Worm (Caenorhabditis elegans): ENCODE measurements around the gene cyp-31A3.

cyp-31A3 gene

ce11 chrIV:4745422-4745821 is 15.4 kb upstream of the cyp-31A3 start, which contains the start of gene timm-17B.1:
timm-17B.1 (minus strand) TSS chrIV:4745492.
- TF ChIP-seq ztf-4 (tag; optimal IDR thresholded peaks at IDR 0.05) (no peak), nhr-11 (tag; optimal IDR thresholded peaks at IDR 0.05) (no peak), F13H6.1 (tag; optimal IDR thresholded peaks at IDR 0.05) (peak; percentile 35), egl-27 (tag; optimal IDR thresholded peaks at IDR 0.05) (no peak), sma-9 (GFP tag; optimal IDR thresholded peaks at IDR 0.05) (peak; percentile 60), sma-9 (tag; optimal IDR thresholded peaks at IDR 0.05) (no peak), blmp-1 (tag; optimal IDR thresholded peaks at IDR 0.05; ENCODE audit: insufficient read depth) (no peak), unc-39 (tag; optimal IDR thresholded peaks at IDR 0.05) (no peak), ceh-16 (tag; optimal IDR thresholded peaks at IDR 0.05) (peak; percentile 36), unc-62 (GFP tag; optimal IDR thresholded peaks at IDR 0.05) (no peak), sem-4 (tag; optimal IDR thresholded peaks at IDR 0.05) (no peak), gmeb-1 (tag; optimal IDR thresholded peaks at IDR 0.05) (peak; percentile 84), lin-13 (GFP tag; optimal IDR thresholded peaks at IDR 0.05) (peak; percentile 60), aly-2 (tag; optimal IDR thresholded peaks at IDR 0.05) (no peak), nhr-77 (tag; optimal IDR thresholded peaks at IDR 0.05) (no peak), ZK546.5 (tag; optimal IDR thresholded peaks at IDR 0.05) (no peak), peb-1 (tag; optimal IDR thresholded peaks at IDR 0.05) (no peak), Y55F3AM.14 (GFP tag; optimal IDR thresholded peaks at IDR 0.05) (no peak), crh-2 (tag; optimal IDR thresholded peaks at IDR 0.05) (peak; percentile 74), lsy-2 (tag; optimal IDR thresholded peaks at IDR 0.05) (peak; percentile 93 to 96), nhr-21 (tag; optimal IDR thresholded peaks at IDR 0.05) (peak; percentile 43), sma-3 (GFP tag; optimal IDR thresholded peaks at IDR 0.05) (peak; percentile 49), dmd-4 (tag; optimal IDR thresholded peaks at IDR 0.05) (peak; percentile 2), fos-1 (tag; optimal IDR thresholded peaks at IDR 0.05) (no peak), mbf-1 (tag; optimal IDR thresholded peaks at IDR 0.05) (no peak), mab-5 (tag; optimal IDR thresholded peaks at IDR 0.05) (peak; percentile 78), lin-39 (tag; optimal IDR thresholded peaks at IDR 0.05) (no peak), nhr-237 (tag; optimal IDR thresholded peaks at IDR 0.05) (no peak), snpc-4 (tag; optimal IDR thresholded peaks at IDR 0.05) (peak; percentile 13), nhr-23 (tag; optimal IDR thresholded peaks at IDR 0.05) (no peak), unc-55 (GFP tag; optimal IDR thresholded peaks at IDR 0.05) (peak; percentile 82), alr-1 (tag; optimal IDR thresholded peaks at IDR 0.05) (no peak), lin-11 (tag; optimal IDR thresholded peaks at IDR 0.05) (no peak), zag-1 (tag; optimal IDR thresholded peaks at IDR 0.05) (no peak), mdl-1 (tag; optimal IDR thresholded peaks at IDR 0.05) (peak in 1 of 2 experiments; percentile 9), ceh-82 (tag; optimal IDR thresholded peaks at IDR 0.05) (no peak), nhr-10 (tag; optimal IDR thresholded peaks at IDR 0.05) (no peak), C34F6.9 (tag; optimal IDR thresholded peaks at IDR 0.05) (peak; percentile 93), skn-1 (tag; optimal IDR thresholded peaks at IDR 0.05) (no peak), elt-3 (tag; optimal IDR thresholded peaks at IDR 0.05) (no peak), nhr-25 (tag; optimal IDR thresholded peaks at IDR 0.05) (peak; percentile 73), elt-1 (tag; optimal IDR thresholded peaks at IDR 0.05) (no peak), ama-1 (optimal IDR thresholded peaks at IDR 0.05) (peak; percentile 27), ztf-1 (GFP tag; conservative IDR thresholded peaks at IDR 0.05) (no peak), R02D3.7 (tag; optimal IDR thresholded peaks at IDR 0.05) (peak; percentile 62), nhr-129 (tag; optimal IDR thresholded peaks at IDR 0.05) (peak; percentile 69), nhr-12 (tag; optimal IDR thresholded peaks at IDR 0.05) (no peak), ztf-11 (tag; optimal IDR thresholded peaks at IDR 0.05) (no peak), nhr-6 (tag; optimal IDR thresholded peaks at IDR 0.05) (peak; percentile 37)
